Worm (Caenorhabditis elegans) whole organism, young adult: Measurements from ENCODE around the gene toca-2.

ENCODE experiments used
- cebp-1 ChIP-seq, 2 experiments: fragments of 200-800 bp in 1 of 2; sonication (Bioruptor generic) in 1 of 2; sonication (generic microtip) in 1 of 2; IDR thresholded peaks in 1 of 2; optimal IDR thresholded peaks in 1 of 2; 2 replicates each; pipeline versions ENCODE4 v1.3.6 to Lab custom; 2017 to 2022; ENCODE audit warnings: missing compliant biosample characterization in 2 of 2, missing genetic modification characterization in 2 of 2, mild to moderate bottlenecking in 1 of 2, missing genetic modification reagents in 1 of 2, moderate library complexity in 1 of 2
- chd-7 ChIP-seq: sonication (generic microtip); optimal IDR thresholded peaks from 2 replicates; lab custom pipeline; 2016; ENCODE audit warnings: mild to moderate bottlenecking, missing genetic modification characterization, moderate library complexity, missing compliant biosample characterization
- efl-1 ChIP-seq: fragments of 150-350 bp; optimal IDR thresholded peaks from 2 replicates; lab custom pipeline; 2014; ENCODE audit warnings: missing biosample characterization, missing genetic modification reagents, missing genetic modification characterization
- lsl-1 ChIP-seq: fragments of 200-800 bp; sonication (Bioruptor generic); optimal IDR thresholded peaks from 2 replicates; lab custom pipeline; 2018; ENCODE audit warnings: mild to moderate bottlenecking, missing genetic modification characterization, moderate library complexity, missing compliant biosample characterization
- lsy-27 ChIP-seq: sonication (generic microtip); optimal IDR thresholded peaks from 2 replicates; lab custom pipeline; 2017; ENCODE audit warnings: missing genetic modification characterization, mild to moderate bottlenecking, missing compliant biosample characterization, antibody characterized with exemption, missing genotype, borderline replicate concordance; ENCODE audit not compliant: insufficient read depth
- mes-4 ChIP-seq: sonication (generic microtip); optimal IDR thresholded peaks from 2 replicates; lab custom pipeline; 2016; ENCODE audit warnings: missing genotype, missing genetic modification characterization, missing compliant biosample characterization
- mxl-1 ChIP-seq: sonication (generic microtip); optimal IDR thresholded peaks from 2 replicates; lab custom pipeline; 2016; ENCODE audit warnings: missing genetic modification characterization, missing compliant biosample characterization
- sea-2 ChIP-seq: fragments of 200-800 bp; sonication (Bioruptor generic); IDR thresholded peaks from 2 replicates; pipeline ENCODE4 v1.3.6; 2022; ENCODE audit warnings: missing genetic modification characterization, missing compliant biosample characterization
- ztf-3 ChIP-seq: fragments of 200-800 bp; sonication (Bioruptor generic); optimal IDR thresholded peaks from 2 replicates; lab custom pipeline; 2018; ENCODE audit warnings: mild to moderate bottlenecking, missing genetic modification characterization, missing compliant biosample characterization

DNA sequence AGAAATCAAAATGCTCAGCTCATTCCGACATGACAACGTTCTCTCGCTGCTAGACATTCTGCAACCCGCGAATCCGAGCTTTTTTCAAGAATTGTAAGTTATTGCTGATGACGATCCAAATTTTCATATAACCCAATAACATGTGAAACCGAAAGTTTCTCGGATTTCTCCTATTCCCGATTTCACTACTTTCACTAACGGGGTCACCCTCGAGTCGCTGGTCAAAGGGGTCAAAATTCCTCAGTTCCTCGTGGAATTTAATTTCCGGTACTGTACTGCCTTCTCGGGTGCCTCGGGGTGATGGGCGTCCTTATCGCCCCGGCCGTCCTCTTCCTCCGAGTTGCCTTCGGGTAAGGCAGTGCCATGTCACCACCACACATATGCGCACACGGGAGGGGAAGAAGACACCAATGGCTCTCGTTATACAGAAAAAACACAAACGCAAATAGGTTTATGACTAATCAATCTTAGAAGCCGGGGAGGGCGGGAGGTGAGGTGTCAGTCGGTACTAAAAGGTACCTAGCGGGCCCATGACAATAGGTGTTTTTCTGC lies 35.4 kb upstream of the toca-2 start:
- TF ChIP-seq efl-1 (GFP tag; lab: Kevin White, UChicago) (no peak), mxl-1 (tag; lab: Kevin White, UChicago) (no peak), chd-7 (tag; lab: Kevin White, UChicago) (no peak), sea-2 (GFP tag; lab: Robert Waterston, UW) (no peak), ztf-3 (GFP tag; lab: Kevin White, UChicago) (peak; percentile 33), lsl-1 (GFP tag; lab: Kevin White, UChicago) (no peak), mes-4 (tag; lab: Kevin White, UChicago) (no peak), lsy-27 (tag; lab: Kevin White, UChicago) (no peak), cebp-1 (GFP tag; IDR thresholded peaks at IDR 0.05; lab: Robert Waterston, UW) (no peak), cebp-1 (tag; optimal IDR thresholded peaks at IDR 0.05; lab: Kevin White, UChicago) (no peak)
